Fruit fly (Drosophila melanogaster) whole organism, embryonic: ENCODE measurements around the gene SMC3.

Experiments
- Atf6 ChIP-seq: fragments of 200-800 bp; sonication (Bioruptor generic); IDR thresholded peaks from 2 replicates; pipeline ENCODE4 v1.3.6; 2022; ENCODE audit warnings: missing biosample characterization, missing genetic modification characterization
- CG10147 ChIP-seq: fragments of 200-800 bp; sonication (Bioruptor generic); optimal IDR thresholded peaks from 2 replicates; lab custom pipeline; 2019; ENCODE audit warnings: missing biosample characterization, mild to moderate bottlenecking, missing genetic modification characterization, moderate library complexity
- CG10209 ChIP-seq: fragments of 200-800 bp; sonication (Bioruptor generic); optimal IDR thresholded peaks from 3 replicates; lab custom pipeline; 2017; ENCODE audit warnings: missing biosample characterization, mild to moderate bottlenecking, missing genetic modification characterization, missing genetic modification reagents
- CG10543 ChIP-seq: fragments of 200-800 bp; sonication (Bioruptor generic); optimal IDR thresholded peaks from 3 replicates; lab custom pipeline; 2017; ENCODE audit warnings: missing biosample characterization, mild to moderate bottlenecking, missing genetic modification characterization, moderate library complexity
- CG12071 ChIP-seq: fragments of 200-800 bp; sonication (Bioruptor generic); optimal IDR thresholded peaks from 3 replicates; lab custom pipeline; 2018; ENCODE audit warnings: missing biosample characterization, mild to moderate bottlenecking, missing genetic modification characterization
- CG12236 ChIP-seq: fragments of 200-800 bp; sonication (Bioruptor generic); optimal IDR thresholded peaks from 2 replicates; lab custom pipeline; 2016; ENCODE audit warnings: missing biosample characterization, missing genetic modification characterization
- CG12942 ChIP-seq: fragments of 200-800 bp; sonication (Bioruptor generic); optimal IDR thresholded peaks from 3 replicates; lab custom pipeline; 2016; ENCODE audit warnings: missing biosample characterization, missing genetic modification characterization
- CG13296 ChIP-seq: fragments of 200-800 bp; sonication (Bioruptor generic); optimal IDR thresholded peaks from 3 replicates; lab custom pipeline; 2018; ENCODE audit warnings: missing biosample characterization, mild to moderate bottlenecking, missing genetic modification characterization
- CG1647 ChIP-seq: fragments of 200-800 bp; sonication (Bioruptor generic); optimal IDR thresholded peaks from 3 replicates; lab custom pipeline; 2016; ENCODE audit warnings: missing biosample characterization, missing genetic modification characterization
- CG16813 ChIP-seq: fragments of 200-800 bp; sonication (Bioruptor generic); IDR thresholded peaks from 3 replicates; pipeline ENCODE4 v1.3.6; 2022; ENCODE audit warnings: missing biosample characterization, missing genetic modification characterization; ENCODE audit not compliant: partially characterized antibody
- CG1792 ChIP-seq: fragments of 200-800 bp; sonication (Bioruptor generic); optimal IDR thresholded peaks from 2 replicates; lab custom pipeline; 2016; ENCODE audit warnings: missing biosample characterization, missing genetic modification characterization
- CG18262 ChIP-seq: fragments of 200-800 bp; optimal IDR thresholded peaks from 3 replicates; lab custom pipeline; 2019; ENCODE audit warnings: missing biosample characterization, mild to moderate bottlenecking, missing genetic modification characterization, moderate library complexity
- CG18764 ChIP-seq: fragments of 200-800 bp; sonication (Bioruptor generic); optimal IDR thresholded peaks from 3 replicates; lab custom pipeline; 2016; ENCODE audit warnings: missing biosample characterization, missing genetic modification characterization
- CG2116 ChIP-seq: fragments of 200-800 bp; sonication (Bioruptor generic); optimal IDR thresholded peaks from 3 replicates; lab custom pipeline; 2018; ENCODE audit warnings: missing biosample characterization, mild to moderate bottlenecking, missing genetic modification characterization
- CG2199 ChIP-seq: fragments of 200-800 bp; sonication (Bioruptor generic); IDR thresholded peaks from 3 replicates; pipeline ENCODE4 v1.3.6; 2022; ENCODE audit warnings: missing biosample characterization, missing genetic modification characterization
- CG3065 ChIP-seq: fragments of 200-800 bp; sonication (Bioruptor generic); optimal IDR thresholded peaks from 2 replicates; lab custom pipeline; 2016; ENCODE audit warnings: missing biosample characterization, missing genetic modification characterization
- CG32767 ChIP-seq: fragments of 200-800 bp; sonication (Bioruptor generic); IDR thresholded peaks from 2 replicates; pipeline ENCODE4 v1.3.6; 2022; ENCODE audit warnings: missing biosample characterization, missing genetic modification characterization
- CG4360 ChIP-seq: fragments of 200-800 bp; sonication (Bioruptor generic); IDR thresholded peaks from 2 replicates; pipeline ENCODE4 v1.3.6; 2022; ENCODE audit warnings: missing biosample characterization, missing genetic modification characterization
- CG6791 ChIP-seq: fragments of 200-800 bp; sonication (Bioruptor generic); IDR thresholded peaks from 3 replicates; pipeline ENCODE4 v1.3.6; 2022; ENCODE audit warnings: missing biosample characterization, missing genetic modification characterization; ENCODE audit not compliant: partially characterized antibody
- CG6813 ChIP-seq: fragments of 200-800 bp; sonication (Bioruptor generic); optimal IDR thresholded peaks from 2 replicates; lab custom pipeline; 2017; ENCODE audit warnings: missing biosample characterization, missing genetic modification characterization, mild to moderate bottlenecking, moderate library complexity, missing genetic modification reagents
- CG7745 ChIP-seq: fragments of 200-800 bp; sonication (Bioruptor generic); optimal IDR thresholded peaks from 2 replicates; lab custom pipeline; 2018; ENCODE audit warnings: missing biosample characterization, mild to moderate bottlenecking, missing genetic modification characterization, moderate library complexity
- CG7839 ChIP-seq: fragments of 200-800 bp; sonication (Bioruptor generic); optimal IDR thresholded peaks from 3 replicates; lab custom pipeline; 2018; ENCODE audit warnings: missing biosample characterization, mild to moderate bottlenecking, missing genetic modification characterization, moderate library complexity
- D19B ChIP-seq: fragments of 200-800 bp; sonication (Bioruptor generic); optimal IDR thresholded peaks from 2 replicates; lab custom pipeline; 2017; ENCODE audit warnings: missing biosample characterization, mild to moderate bottlenecking, missing genetic modification characterization
- Dip2 ChIP-seq: fragments of 200-800 bp; sonication (Bioruptor generic); IDR thresholded peaks from 2 replicates; pipeline ENCODE4 v1.3.6; 2022; ENCODE audit warnings: missing biosample characterization, missing genetic modification characterization
- Doc3 ChIP-seq: fragments of 200-800 bp; sonication (Bioruptor generic); IDR thresholded peaks from 3 replicates; pipeline ENCODE4 v1.3.6; 2022; ENCODE audit warnings: missing biosample characterization, missing genetic modification characterization; ENCODE audit not compliant: partially characterized antibody
- Eip74EF ChIP-seq, 2 experiments: fragments of 200-800 bp in 1 of 2; fragments of >200 bp in 1 of 2; sonication (Bioruptor generic) in 1 of 2; optimal IDR thresholded peaks; 2 replicates each; lab custom pipeline; 2017 to 2019; ENCODE audit warnings: missing biosample characterization in 2 of 2, missing genetic modification characterization in 2 of 2, mild to moderate bottlenecking in 1 of 2, moderate library complexity in 1 of 2
- Ets65A ChIP-seq: fragments of 200-800 bp; sonication (Bioruptor generic); peaks from one replicate; lab custom pipeline; 2016; ENCODE audit warnings: missing biosample characterization, missing genetic modification characterization
- HLHmδ ChIP-seq: fragments of 200-800 bp; sonication (Bioruptor generic); optimal IDR thresholded peaks from 2 replicates; lab custom pipeline; 2018; ENCODE audit warnings: missing biosample characterization, mild to moderate bottlenecking, missing genetic modification characterization, moderate library complexity
- Jarid2 ChIP-seq: fragments of 200-800 bp; sonication (Bioruptor generic); optimal IDR thresholded peaks from 3 replicates; lab custom pipeline; 2017; ENCODE audit warnings: mild to moderate bottlenecking, missing biosample characterization, missing genetic modification reagents, missing genetic modification characterization
- Max ChIP-seq: fragments of 200-800 bp; sonication (Bioruptor generic); optimal IDR thresholded peaks from 2 replicates; lab custom pipeline; 2016; ENCODE audit warnings: missing biosample characterization, mild to moderate bottlenecking, missing genetic modification characterization
- Six4 ChIP-seq: fragments of 200-800 bp; sonication (Bioruptor generic); optimal IDR thresholded peaks from 2 replicates; lab custom pipeline; 2016; ENCODE audit warnings: missing biosample characterization, missing genetic modification characterization
- chm ChIP-seq: fragments of 200-800 bp; sonication (Bioruptor generic); IDR thresholded peaks from 2 replicates; pipeline ENCODE4 v1.3.6; 2022; ENCODE audit warnings: missing biosample characterization, missing genetic modification characterization
- crc ChIP-seq: fragments of 200-800 bp; sonication (Bioruptor generic); optimal IDR thresholded peaks from 2 replicates; lab custom pipeline; 2016; ENCODE audit warnings: missing biosample characterization, missing genetic modification characterization
- esg ChIP-seq: fragments of 200-800 bp; sonication (Bioruptor generic); conservative IDR thresholded peaks from 2 replicates; pipeline ENCODE4 v1.3.6; 2022; ENCODE audit warnings: missing biosample characterization, missing genetic modification characterization
- gfzf ChIP-seq: fragments of 200-800 bp; sonication (Bioruptor generic); optimal IDR thresholded peaks from 2 replicates; lab custom pipeline; 2016; ENCODE audit warnings: missing biosample characterization, mild to moderate bottlenecking, missing genetic modification characterization, moderate library complexity
- gsb-n ChIP-seq: fragments of 200-800 bp; sonication (Bioruptor generic); optimal IDR thresholded peaks from 3 replicates; lab custom pipeline; 2018; ENCODE audit warnings: missing biosample characterization, mild to moderate bottlenecking, missing genetic modification characterization
- gt ChIP-seq: fragments of 200-800 bp; sonication (Bioruptor generic); IDR thresholded peaks from 2 replicates; pipeline ENCODE4 v1.3.6; 2022; ENCODE audit warnings: missing biosample characterization, missing genetic modification characterization
- klu ChIP-seq: fragments of 200-800 bp; sonication (Bioruptor generic); IDR thresholded peaks from 2 replicates; pipeline ENCODE4 v1.3.6; 2022; ENCODE audit warnings: missing biosample characterization, missing genetic modification characterization
- knrl ChIP-seq: fragments of 200-800 bp; sonication (Bioruptor generic); IDR thresholded peaks from 3 replicates; pipeline ENCODE4 v1.3.6; 2022; ENCODE audit warnings: missing biosample characterization, missing genetic modification characterization; ENCODE audit not compliant: partially characterized antibody
- lab ChIP-seq: fragments of 200-800 bp; sonication (Bioruptor generic); optimal IDR thresholded peaks from 3 replicates; lab custom pipeline; 2017; ENCODE audit warnings: missing biosample characterization, missing genetic modification characterization, mild to moderate bottlenecking, moderate library complexity, missing genetic modification reagents
- lbe ChIP-seq: fragments of 200-800 bp; sonication (Bioruptor generic); optimal IDR thresholded peaks from 2 replicates; lab custom pipeline; 2016; ENCODE audit warnings: missing biosample characterization, mild to moderate bottlenecking, missing genetic modification characterization
- lmd ChIP-seq: fragments of 200-800 bp; sonication (Bioruptor generic); IDR thresholded peaks from 2 replicates; pipeline ENCODE4 v1.3.6; 2022; ENCODE audit warnings: missing biosample characterization, missing genetic modification characterization
- nerfin-2 ChIP-seq: fragments of 200-800 bp; sonication (Bioruptor generic); IDR thresholded peaks from 2 replicates; pipeline ENCODE4 v1.3.6; 2022; ENCODE audit warnings: missing biosample characterization, missing genetic modification characterization; ENCODE audit not compliant: partially characterized antibody
- pfk ChIP-seq: fragments of 200-800 bp; sonication (Bioruptor generic); optimal IDR thresholded peaks from 2 replicates; lab custom pipeline; 2018; ENCODE audit warnings: missing biosample characterization, mild to moderate bottlenecking, missing genetic modification characterization, moderate library complexity
- slp2 ChIP-seq: fragments of 200-800 bp; sonication (Bioruptor generic); optimal IDR thresholded peaks from 2 replicates; lab custom pipeline; 2016; ENCODE audit warnings: missing biosample characterization, missing genetic modification characterization
- so ChIP-seq: fragments of 200-800 bp; sonication (Bioruptor generic); IDR thresholded peaks from 3 replicates; pipeline ENCODE4 v1.3.6; 2022; ENCODE audit warnings: missing biosample characterization, missing genetic modification characterization
- tap ChIP-seq: fragments of 200-800 bp; optimal IDR thresholded peaks from 3 replicates; lab custom pipeline; 2019; ENCODE audit warnings: missing biosample characterization, mild to moderate bottlenecking, missing genetic modification characterization, moderate library complexity
- trh ChIP-seq: fragments of 200-800 bp; sonication (Bioruptor generic); optimal IDR thresholded peaks from 2 replicates; lab custom pipeline; 2016; ENCODE audit warnings: missing biosample characterization, missing genetic modification characterization
- twi ChIP-seq: fragments of 200-800 bp; optimal IDR thresholded peaks from 2 replicates; lab custom pipeline; 2019; ENCODE audit warnings: missing biosample characterization, mild to moderate bottlenecking, missing genetic modification characterization, moderate library complexity
- wdn ChIP-seq: fragments of 200-800 bp; sonication (Bioruptor generic); IDR thresholded peaks from 2 replicates; pipeline ENCODE4 v1.3.6; 2022; ENCODE audit warnings: missing biosample characterization, missing genetic modification characterization

The SMC3 gene

DNA sequence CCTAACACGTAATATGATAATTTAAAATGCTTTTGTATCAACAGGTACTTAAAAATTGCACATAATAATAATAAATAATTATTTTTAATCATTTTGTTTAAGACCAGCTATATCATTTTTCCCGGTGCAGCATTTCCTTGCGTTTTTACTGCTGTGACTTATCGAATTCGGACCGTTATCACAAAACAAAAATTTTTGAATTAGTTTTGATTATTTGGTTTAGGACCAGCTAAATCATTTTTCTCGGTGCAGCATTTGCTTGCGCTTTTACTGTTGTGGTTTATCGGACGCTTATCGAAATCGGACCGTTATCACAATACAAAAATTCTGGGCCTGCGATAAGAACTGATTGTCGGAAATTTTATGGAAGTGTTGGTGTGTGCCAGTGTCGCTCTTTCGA lies 40.7 kb downstream of the SMC3 start (continued):
- TF ChIP-seq pfk (GFP tag; lab: Kevin White, UChicago) (no peak), CG32767 (GFP tag; lab: Robert Waterston, UW) (peak; percentile 52; the same call in 1 of the 2 replicates), CG4360 (no peak), klu (GFP tag; lab: Robert Waterston, UW) (no peak), Six4 (GFP tag; lab: Kevin White, UChicago) (peak; percentile 78), CG18262 (tag; lab: Kevin White, UChicago) (peak; percentile 88), nerfin-2 (GFP tag; lab: Robert Waterston, UW) (no peak), CG7745 (tag; lab: Kevin White, UChicago) (peak; percentile 25), CG6791 (GFP tag; lab: Robert Waterston, UW) (no peak), CG7839 (peak; percentile 89), D19B (GFP tag; lab: Kevin White, UChicago) (peak; percentile 72), CG1792 (GFP tag; lab: Kevin White, UChicago) (peak; percentile 55), CG10147 (peak; percentile 71), gsb-n (tag; lab: Kevin White, UChicago) (peak; percentile 79), esg (GFP tag; lab: Robert Waterston, UW) (peak; percentile 73), CG16813 (GFP tag; lab: Robert Waterston, UW) (no peak), twi (tag; lab: Kevin White, UChicago) (peak; percentile 30), slp2 (GFP tag; lab: Kevin White, UChicago) (no peak), CG18764 (GFP tag; lab: Kevin White, UChicago) (peak; percentile 65), lbe (GFP tag; lab: Kevin White, UChicago) (peak; percentile 73), CG2116 (GFP tag; lab: Kevin White, UChicago) (peak; percentile 51), HLHmδ (no peak), lab (GFP tag; lab: Kevin White, UChicago) (peak; percentile 89), CG10543 (GFP tag; lab: Kevin White, UChicago) (no peak), CG3065 (peak; percentile 62), lmd (GFP tag; lab: Robert Waterston, UW) (peak; percentile 76; the same call in 1 of the 2 replicates), chm (GFP tag; lab: Robert Waterston, UW) (peak; percentile 86; the same call in 1 of the 2 replicates), Jarid2 (GFP tag; lab: Kevin White, UChicago) (no peak), Ets65A (GFP tag; lab: Kevin White, UChicago) (peak; percentile 91), gfzf (GFP tag; lab: Kevin White, UChicago) (no peak), Max (GFP tag; lab: Kevin White, UChicago) (peak; percentile 48), so (GFP tag; lab: Robert Waterston, UW) (no peak), Eip74EF (GFP tag; optimal IDR thresholded peaks at IDR 0.05; lab: Kevin White, UChicago) (peak in 1 of 2 experiments; percentile 79), Dip2 (GFP tag; lab: Robert Waterston, UW) (no peak), trh (peak; percentile 20), CG12942 (peak; percentile 70), wdn (GFP tag; lab: Robert Waterston, UW) (peak; percentile 55; the same call in 1 of the 2 replicates), CG12236 (GFP tag; lab: Kevin White, UChicago) (peak; percentile 19), CG2199 (GFP tag; lab: Robert Waterston, UW) (no peak), tap (peak; percentile 72), Doc3 (GFP tag; lab: Robert Waterston, UW) (no peak), knrl (GFP tag; lab: Robert Waterston, UW) (no peak), CG1647 (GFP tag; lab: Kevin White, UChicago) (peak; percentile 25), CG10209 (GFP tag; lab: Kevin White, UChicago) (peak; percentile 84), CG13296 (GFP tag; lab: Kevin White, UChicago) (peak; percentile 82), gt (no peak), CG12071 (GFP tag; lab: Kevin White, UChicago) (peak; percentile 79), crc (GFP tag; lab: Kevin White, UChicago) (peak; percentile 47), Atf6 (peak; percentile 85), CG6813 (GFP tag; lab: Kevin White, UChicago) (peak; percentile 83)
